Fruit fly (Drosophila melanogaster): ENCODE measurements around the gene yata.

yata gene

dm6 chr3R:29763154-29763553, 14.1 kb downstream of the yata start (continued):
- TF ChIP-seq CG8388 (GFP tag; optimal IDR thresholded peaks at IDR 0.05) = no peak
- no peak for TF ChIP-seq Lpt (GFP tag; optimal IDR thresholded peaks at IDR 0.05)
- TF ChIP-seq D19A (tag; optimal IDR thresholded peaks at IDR 0.05) = no peak
- no peak for TF ChIP-seq sens-2 (GFP tag; IDR thresholded peaks at IDR 0.05)
- TF ChIP-seq mld (GFP tag; IDR thresholded peaks at IDR 0.05; ENCODE audit: partially characterized antibody) = no peak
- TF ChIP-seq gt (GFP tag; IDR thresholded peaks at IDR 0.05) = no peak
- no peak for TF ChIP-seq CG8290 (GFP tag; optimal IDR thresholded peaks at IDR 0.05)
- peak in 1 of 2 experiments; percentile 43 for TF ChIP-seq CG8290 (tag; optimal IDR thresholded peaks at IDR 0.05)
- TF ChIP-seq CG2875 (GFP tag; optimal IDR thresholded peaks at IDR 0.05) = no peak
- TF ChIP-seq CG34422 (GFP tag; IDR thresholded peaks at IDR 0.05) = no peak
- no peak for TF ChIP-seq chn (GFP tag; optimal IDR thresholded peaks at IDR 0.05)
- no peak for TF ChIP-seq Sox100B (GFP tag; optimal IDR thresholded peaks at IDR 0.05)
- peak; percentile 23 for TF ChIP-seq CG14710 (tag; optimal IDR thresholded peaks at IDR 0.05)
- TF ChIP-seq CG15011 (GFP tag; optimal IDR thresholded peaks at IDR 0.05) = no peak
- 0 out of 3 replicates have a peak, but pooled peaks have one; percentile 40 for TF ChIP-seq C15 (GFP tag; IDR thresholded peaks at IDR 0.05)
- TF ChIP-seq HmgZ (tag; optimal IDR thresholded peaks at IDR 0.05) = no peak
- TF ChIP-seq CG4730 (GFP tag; IDR thresholded peaks at IDR 0.05) = no peak
- TF ChIP-seq Xrp1 (GFP tag; IDR thresholded peaks at IDR 0.05) = peak; percentile 60; the same call in 1 of the 2 replicates
- no peak for TF ChIP-seq CG1832 (GFP tag; optimal IDR thresholded peaks at IDR 0.05)
- no peak for TF ChIP-seq cato (GFP tag; optimal IDR thresholded peaks at IDR 0.05; ENCODE audit: borderline replicate concordance)
- no peak for TF ChIP-seq Rx (GFP tag; IDR thresholded peaks at IDR 0.05)
- TF ChIP-seq tgo (GFP tag; IDR thresholded peaks at IDR 0.05) = peak; percentile 37; the same call in 1 of the 3 replicates
- TF ChIP-seq inv (GFP tag; IDR thresholded peaks at IDR 0.05; ENCODE audit: partially characterized antibody) = no peak
- TF ChIP-seq cas (GFP tag; IDR thresholded peaks at IDR 0.05) = no peak
- no peak for TF ChIP-seq Dad (GFP tag; optimal IDR thresholded peaks at IDR 0.05)
- TF ChIP-seq CG11398 (GFP tag; optimal IDR thresholded peaks at IDR 0.05) = no peak
- TF ChIP-seq pan (optimal IDR thresholded peaks at IDR 0.05) = no peak
- no peak for TF ChIP-seq pan (GFP tag; optimal IDR thresholded peaks at IDR 0.05 in 1 of 2, IDR thresholded peaks at IDR 0.05 in 1 of 2)
- peak; percentile 7 for TF ChIP-seq CG18262 (tag; optimal IDR thresholded peaks at IDR 0.05)
- 0 out of 2 replicates have a peak, but pooled peaks have one; percentile 26 for TF ChIP-seq CG6689 (GFP tag; IDR thresholded peaks at IDR 0.05)
- TF ChIP-seq eve (GFP tag; optimal IDR thresholded peaks at IDR 0.05) = no peak
- no peak for TF ChIP-seq Fer2 (tag; optimal IDR thresholded peaks at IDR 0.05)
- peak in 1 of 2 experiments; percentile 28 for TF ChIP-seq Hr51 (GFP tag; optimal IDR thresholded peaks at IDR 0.05)
- no peak for TF ChIP-seq CG9876 (GFP tag; optimal IDR thresholded peaks at IDR 0.05)
- TF ChIP-seq her (GFP tag; optimal IDR thresholded peaks at IDR 0.05) = no peak
- peak; percentile 24 for TF ChIP-seq CG8944 (GFP tag; optimal IDR thresholded peaks at IDR 0.05)
- no peak for TF ChIP-seq CG4328 (GFP tag; optimal IDR thresholded peaks at IDR 0.05)
- peak; percentile 60 for TF ChIP-seq gem (tag; optimal IDR thresholded peaks at IDR 0.05)
- TF ChIP-seq MTF-1 (GFP tag; optimal IDR thresholded peaks at IDR 0.05; ENCODE audit: borderline replicate concordance) = no peak
- peak; percentile 50; the same call in 1 of the 2 replicates for TF ChIP-seq CG32532 (GFP tag; IDR thresholded peaks at IDR 0.05)
- TF ChIP-seq ems (GFP tag; optimal IDR thresholded peaks at IDR 0.05) = no peak
- peak; percentile 21 for TF ChIP-seq HLH54F (GFP tag; optimal IDR thresholded peaks at IDR 0.05)
- no peak for TF ChIP-seq Bdp1 (GFP tag; optimal IDR thresholded peaks at IDR 0.05)
- TF ChIP-seq bsh (GFP tag; optimal IDR thresholded peaks at IDR 0.05) = peak in 1 of 2 experiments; percentile 49
- TF ChIP-seq Dp (GFP tag; optimal IDR thresholded peaks at IDR 0.05) = no peak
- TF ChIP-seq CG6854 (GFP tag; optimal IDR thresholded peaks at IDR 0.05) = no peak
- peak; percentile 6 for TF ChIP-seq pum (GFP tag; optimal IDR thresholded peaks at IDR 0.05)
- no peak for TF ChIP-seq ftz-f1 (GFP tag; optimal IDR thresholded peaks at IDR 0.05)
- TF ChIP-seq CoRest (tag; optimal IDR thresholded peaks at IDR 0.05) = no peak
- TF ChIP-seq CG9609 (GFP tag; optimal IDR thresholded peaks at IDR 0.05) = peak; percentile 32
- no peak for TF ChIP-seq pita (GFP tag; optimal IDR thresholded peaks at IDR 0.05)
- TF ChIP-seq fru (optimal IDR thresholded peaks at IDR 0.05) = no peak

Measured in whole organism, embryonic.